Worm (Caenorhabditis elegans) whole organism, mixed stage, embryonic: Measurements from ENCODE around the gene M03C11.6.
"Not testable (repeated sequence)": the region's sequence is repeated elsewhere in the genome, so short reads cannot be mapped to it uniquely, and the experiment has no call there.

Experiments
- M03D4.4 ChIP-seq: sonication (generic microtip); optimal IDR thresholded peaks from 2 replicates; lab custom pipeline; 2017; ENCODE audit warnings: mild to moderate bottlenecking, missing genetic modification characterization, missing compliant biosample characterization
- bed-3 ChIP-seq: fragments of 200-800 bp; sonication (Bioruptor generic); optimal IDR thresholded peaks from 3 replicates; lab custom pipeline; 2018; ENCODE audit warnings: mild to moderate bottlenecking, missing genetic modification characterization, moderate library complexity, missing compliant biosample characterization
- blmp-1 ChIP-seq: fragments of 150-350 bp; optimal IDR thresholded peaks from 2 replicates; lab custom pipeline; 2014; ENCODE audit warnings: missing biosample characterization, missing genetic modification characterization
- ceh-39 ChIP-seq: fragments of 150-350 bp; optimal IDR thresholded peaks from 2 replicates; lab custom pipeline; 2014; ENCODE audit warnings: missing biosample characterization, missing genetic modification characterization
- ceh-43 ChIP-seq: fragments of 200-800 bp; sonication (Bioruptor generic); optimal IDR thresholded peaks from 2 replicates; lab custom pipeline; 2018; ENCODE audit warnings: mild to moderate bottlenecking, missing genetic modification characterization, moderate library complexity, missing compliant biosample characterization
- ceh-83 ChIP-seq: fragments of 200-800 bp; sonication (Bioruptor generic); optimal IDR thresholded peaks from 2 replicates; lab custom pipeline; 2018; ENCODE audit warnings: mild to moderate bottlenecking, missing genetic modification characterization, missing compliant biosample characterization
- ces-1 ChIP-seq: fragments of 150-350 bp; optimal IDR thresholded peaks from 2 replicates; lab custom pipeline; 2014; ENCODE audit warnings: missing biosample characterization, missing genetic modification reagents, missing genetic modification characterization
- cnd-1 ChIP-seq: fragments of 200-800 bp; sonication (Bioruptor generic); optimal IDR thresholded peaks from 2 replicates; lab custom pipeline; 2018; ENCODE audit warnings: mild to moderate bottlenecking, missing genetic modification characterization, missing compliant biosample characterization
- drap-1 ChIP-seq: fragments of 200-800 bp; sonication (Bioruptor generic); optimal IDR thresholded peaks from 3 replicates; lab custom pipeline; 2018; ENCODE audit warnings: mild to moderate bottlenecking, missing genetic modification characterization, missing compliant biosample characterization
- elt-1 ChIP-seq: sonication (generic microtip); optimal IDR thresholded peaks from 2 replicates; lab custom pipeline; 2017; ENCODE audit warnings: missing genetic modification characterization, mild to moderate bottlenecking, missing compliant biosample characterization, antibody characterized with exemption, moderate library complexity, borderline replicate concordance; ENCODE audit not compliant: insufficient read depth
- elt-3 ChIP-seq: fragments of 150-350 bp; optimal IDR thresholded peaks from 2 replicates; lab custom pipeline; 2014; ENCODE audit warnings: missing biosample characterization, missing genetic modification characterization
- ham-2 ChIP-seq: fragments of 200-800 bp; sonication (Bioruptor generic); optimal IDR thresholded peaks from 2 replicates; lab custom pipeline; 2018; ENCODE audit warnings: mild to moderate bottlenecking, missing genetic modification characterization, missing compliant biosample characterization
- hlh-1 ChIP-seq: fragments of 150-350 bp; optimal IDR thresholded peaks from 2 replicates; lab custom pipeline; 2014; ENCODE audit warnings: missing biosample characterization, missing genetic modification reagents, missing genetic modification characterization
- lin-13 ChIP-seq: fragments of 150-350 bp; optimal IDR thresholded peaks from 2 replicates; lab custom pipeline; 2014; ENCODE audit warnings: missing biosample characterization, missing genetic modification characterization
- lin-32 ChIP-seq: fragments of 200-800 bp; sonication (Bioruptor generic); optimal IDR thresholded peaks from 2 replicates; lab custom pipeline; 2018; ENCODE audit warnings: mild to moderate bottlenecking, missing genetic modification characterization, missing compliant biosample characterization
- lsy-2 ChIP-seq: fragments of 150-350 bp; optimal IDR thresholded peaks from 2 replicates; lab custom pipeline; 2014; ENCODE audit warnings: missing biosample characterization, missing genetic modification characterization
- mls-2 ChIP-seq: sonication (generic microtip); optimal IDR thresholded peaks from 2 replicates; lab custom pipeline; 2016; ENCODE audit warnings: mild to moderate bottlenecking, missing genetic modification characterization, moderate library complexity, missing compliant biosample characterization
- nhr-12 ChIP-seq: fragments of 150-350 bp; optimal IDR thresholded peaks from 2 replicates; lab custom pipeline; 2014; ENCODE audit warnings: missing biosample characterization, missing genetic modification characterization
- nhr-2 ChIP-seq: fragments of 150-350 bp; optimal IDR thresholded peaks from 2 replicates; lab custom pipeline; 2014; ENCODE audit warnings: missing biosample characterization, missing genetic modification characterization
- nhr-237 ChIP-seq: fragments of 150-350 bp; optimal IDR thresholded peaks from 2 replicates; lab custom pipeline; 2014; ENCODE audit warnings: missing biosample characterization, missing genetic modification characterization
- nhr-28 ChIP-seq: fragments of 150-350 bp; optimal IDR thresholded peaks from 2 replicates; lab custom pipeline; 2014; ENCODE audit warnings: missing biosample characterization, missing genetic modification characterization
- nhr-76 ChIP-seq: sonication (generic microtip); optimal IDR thresholded peaks from 2 replicates; lab custom pipeline; 2017; ENCODE audit warnings: missing biosample characterization, missing genetic modification characterization
- pha-4 ChIP-seq: fragments of 150-350 bp; optimal IDR thresholded peaks from 2 replicates; lab custom pipeline; 2018; ENCODE audit warnings: missing biosample characterization, missing genetic modification reagents, missing genetic modification characterization
- sem-2 ChIP-seq: fragments of 200-800 bp; sonication (Bioruptor generic); optimal IDR thresholded peaks from 2 replicates; lab custom pipeline; 2018; ENCODE audit warnings: mild to moderate bottlenecking, missing genetic modification characterization, missing compliant biosample characterization
- snpc-4 ChIP-seq: fragments of 150-350 bp; optimal IDR thresholded peaks from 2 replicates; lab custom pipeline; 2014; ENCODE audit warnings: missing biosample characterization, missing genetic modification characterization
- sptf-1 ChIP-seq: sonication (generic microtip); optimal IDR thresholded peaks from 2 replicates; lab custom pipeline; 2017; ENCODE audit warnings: mild to moderate bottlenecking, missing genetic modification characterization, moderate library complexity, missing compliant biosample characterization
- tbx-8 ChIP-seq: fragments of 200-800 bp; sonication (Bioruptor generic); optimal IDR thresholded peaks from 2 replicates; lab custom pipeline; 2018; ENCODE audit warnings: mild to moderate bottlenecking, missing genetic modification characterization, moderate library complexity, missing compliant biosample characterization
- unc-120 ChIP-seq: sonication (generic microtip); optimal IDR thresholded peaks from 2 replicates; lab custom pipeline; 2017; ENCODE audit warnings: missing genetic modification characterization, missing compliant biosample characterization; ENCODE audit not compliant: poor library complexity, severe bottlenecking
- unc-39 ChIP-seq: fragments of 150-350 bp; optimal IDR thresholded peaks from 2 replicates; lab custom pipeline; 2014; ENCODE audit warnings: missing biosample characterization, missing genetic modification characterization
- unc-62 ChIP-seq: fragments of 150-350 bp; optimal IDR thresholded peaks from 2 replicates; lab custom pipeline; 2014; ENCODE audit warnings: missing biosample characterization, missing genetic modification reagents, missing genetic modification characterization
- zip-8 ChIP-seq: fragments of 150-350 bp; optimal IDR thresholded peaks from 2 replicates; lab custom pipeline; 2014; ENCODE audit warnings: missing biosample characterization, missing genetic modification characterization
- ztf-11 ChIP-seq: fragments of 150-350 bp; optimal IDR thresholded peaks from 2 replicates; lab custom pipeline; 2014; ENCODE audit warnings: missing biosample characterization, missing genetic modification characterization

Gene M03C11.6

DNA sequence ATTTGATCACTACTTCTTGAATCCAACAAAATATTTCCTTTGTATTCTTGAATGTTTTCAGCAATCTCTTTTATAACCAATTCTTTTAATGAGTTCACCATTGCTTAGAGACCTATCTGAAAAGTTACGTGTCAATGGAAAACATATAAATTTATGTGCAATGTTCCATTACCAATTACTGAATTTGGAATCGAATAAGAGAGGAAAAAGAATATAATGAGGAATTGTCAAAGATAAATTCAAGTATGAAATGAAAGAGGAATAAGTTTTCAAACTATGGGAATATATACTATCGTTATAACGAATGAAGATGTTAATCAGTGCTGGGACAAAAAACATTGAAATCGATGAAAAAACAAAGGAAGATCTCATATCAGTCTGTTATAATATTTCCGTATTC lies 27.2 kb upstream of the M03C11.6 start, which contains the start of gene H04D03.4:
TSS of gene H04D03.4 (minus strand) at position 101 of the 400 bp plus-strand sequence.
- no peak for TF ChIP-seq drap-1 (GFP tag; lab: Kevin White, UChicago)
- no peak for TF ChIP-seq lin-13 (tag; lab: Kevin White, UChicago)
- TF ChIP-seq bed-3 (GFP tag; lab: Kevin White, UChicago), result no peak
- TF ChIP-seq M03D4.4, result no peak
- TF ChIP-seq ham-2 (GFP tag; lab: Kevin White, UChicago), result no peak
- TF ChIP-seq zip-8, result no peak
- TF ChIP-seq nhr-12 (tag; lab: Kevin White, UChicago), result no peak
- TF ChIP-seq sptf-1, result no peak
- TF ChIP-seq nhr-28 (tag; lab: Kevin White, UChicago), result no peak
- no peak for TF ChIP-seq snpc-4 (tag; lab: Kevin White, UChicago)
- no peak for TF ChIP-seq pha-4
- no peak for TF ChIP-seq unc-62 (GFP tag; lab: Kevin White, UChicago)
- TF ChIP-seq hlh-1 (tag; lab: Kevin White, UChicago), result no peak
- no peak for TF ChIP-seq ces-1
- TF ChIP-seq lsy-2 (tag; lab: Kevin White, UChicago), result no peak
- no peak for TF ChIP-seq ceh-83 (GFP tag; lab: Kevin White, UChicago)

- TF ChIP-seq ces-1 (no peak), snpc-4 (tag; lab: Kevin White, UChicago) (no peak), tbx-8 (GFP tag; lab: Kevin White, UChicago) (no peak), unc-62 (GFP tag; lab: Kevin White, UChicago) (no peak), sem-2 (no peak), elt-3 (no peak), blmp-1 (no peak), nhr-237 (tag; lab: Kevin White, UChicago) (no peak), M03D4.4 (no peak), cnd-1 (tag; lab: Kevin White, UChicago) (no peak), elt-1 (no peak), ceh-39 (tag; lab: Kevin White, UChicago) (no peak), lin-13 (tag; lab: Kevin White, UChicago) (no peak), bed-3 (GFP tag; lab: Kevin White, UChicago) (no peak), ceh-43 (GFP tag; lab: Kevin White, UChicago) (no peak), unc-120 (tag; lab: Kevin White, UChicago) (no peak), mls-2 (tag; lab: Kevin White, UChicago) (no peak), ztf-11 (tag; lab: Kevin White, UChicago) (no peak), unc-39 (no peak)
- TF ChIP-seq, all 35 proteins: peak for 0
These were observed 22.9 kb upstream of the M03C11.6 start, which contains the start of gene H04D03.7 for ce11 chrIII:10446730-10447129. H04D03.7 (minus strand) TSS chrIII:10446830.

- no peak for TF ChIP-seq ham-2 (GFP tag; lab: Kevin White, UChicago)
- no peak for TF ChIP-seq nhr-76 (tag; lab: Kevin White, UChicago)
- no peak for TF ChIP-seq ces-1
- TF ChIP-seq nhr-28 (tag; lab: Kevin White, UChicago), result no peak
- TF ChIP-seq nhr-2 (tag; lab: Kevin White, UChicago), result no peak
- no peak for TF ChIP-seq elt-1
- no peak for TF ChIP-seq hlh-1 (tag; lab: Kevin White, UChicago)
- no peak for TF ChIP-seq drap-1 (GFP tag; lab: Kevin White, UChicago)
- no peak for TF ChIP-seq cnd-1 (tag; lab: Kevin White, UChicago)
- TF ChIP-seq ceh-43 (GFP tag; lab: Kevin White, UChicago), result no peak
- TF ChIP-seq M03D4.4, result no peak
- no peak for TF ChIP-seq snpc-4 (tag; lab: Kevin White, UChicago)
- TF ChIP-seq zip-8, result no peak
- no peak for TF ChIP-seq blmp-1
- TF ChIP-seq pha-4, result no peak
- TF ChIP-seq lin-32 (GFP tag; lab: Kevin White, UChicago), result no peak
- TF ChIP-seq ztf-11 (tag; lab: Kevin White, UChicago), result no peak
These were observed 18.7 kb upstream of the M03C11.6 start, which contains the start of the genes H04D03.2 and ecps-2 for ce11 chrIII:10442355-10443140. H04D03.2 (minus strand) TSS chrIII:10442405. ecps-2 (plus strand) TSS chrIII:10443090.

ce11 chrIII:10438780-10439179 lies 15.0 kb upstream of the M03C11.6 start, which contains the start of gene H04D03.6:
H04D03.6 (minus strand) TSS chrIII:10438880.
- TF ChIP-seq ham-2 (GFP tag; lab: Kevin White, UChicago); snpc-4 (tag; lab: Kevin White, UChicago); tbx-8 (GFP tag; lab: Kevin White, UChicago): not testable (repeated sequence)
- TF ChIP-seq, all 35 proteins: peak for 0; not testable (repeated sequence) for 35
